Fruit fly (Drosophila melanogaster): ENCODE measurements around the gene CG7202.
A peak's percentile ranks its signal among the peaks of the same experiment; 100 is the strongest.

Gene CG7202

DNA sequence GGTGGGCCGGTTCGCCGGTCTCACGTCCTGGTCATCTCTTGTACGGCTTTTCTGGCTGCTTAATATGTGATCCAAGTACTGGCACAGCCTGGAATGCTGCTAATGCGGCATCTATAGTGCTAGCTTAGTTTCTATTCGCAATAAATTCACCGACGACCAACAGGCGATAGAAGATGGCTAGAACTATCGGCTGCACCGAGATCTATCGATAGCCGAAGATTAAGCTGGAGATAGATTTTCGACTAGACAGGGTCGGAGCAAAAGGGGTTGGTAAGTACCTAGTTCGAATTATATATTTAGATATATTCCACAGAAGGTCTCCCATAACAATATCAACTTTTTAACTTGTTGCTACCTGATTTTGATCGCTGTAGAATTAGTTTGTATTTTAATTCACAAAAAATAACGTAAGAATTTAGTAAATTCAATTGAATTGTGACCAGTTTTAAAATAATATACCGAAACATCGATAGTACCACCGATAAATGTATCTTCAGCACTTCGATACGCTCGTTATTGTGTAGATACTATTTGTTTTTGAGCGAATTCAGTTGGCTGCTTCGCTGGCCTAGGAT lies 14.9 kb upstream of the CG7202 start, which contains the start of the genes Glg1 and M6 (continued):
- TF ChIP-seq CG32767 (GFP tag; IDR thresholded peaks at IDR 0.05) = peak; percentile 76; the same call in 1 of the 2 replicates
- TF ChIP-seq sim (GFP tag; IDR thresholded peaks at IDR 0.05) = no peak
- peak; percentile 49; the same call in 1 of the 2 replicates for TF ChIP-seq CG14014 (GFP tag; IDR thresholded peaks at IDR 0.05)
- peak; percentile 57 for TF ChIP-seq CG17186 (GFP tag; optimal IDR thresholded peaks at IDR 0.05)
- TF ChIP-seq CG6654 (GFP tag; optimal IDR thresholded peaks at IDR 0.05) = no peak
- TF ChIP-seq NK7.1 (GFP tag; optimal IDR thresholded peaks at IDR 0.05) = no peak
- no peak for TF ChIP-seq ap (GFP tag; IDR thresholded peaks at IDR 0.05)
- TF ChIP-seq CG16779 (GFP tag; IDR thresholded peaks at IDR 0.05) = no peak
- TF ChIP-seq CG30020 (tag; optimal IDR thresholded peaks at IDR 0.05) = peak; percentile 75
- peak in 1 of 2 experiments; percentile 30 for TF ChIP-seq tll (GFP tag; optimal IDR thresholded peaks at IDR 0.05)
- no peak for TF ChIP-seq stc (GFP tag; IDR thresholded peaks at IDR 0.05)
- TF ChIP-seq Nf-YB (GFP tag; optimal IDR thresholded peaks at IDR 0.05) = peak; percentile 33
- no peak for TF ChIP-seq Optix (GFP tag; IDR thresholded peaks at IDR 0.05)
- TF ChIP-seq CG13287 (GFP tag; IDR thresholded peaks at IDR 0.05; ENCODE audit: partially characterized antibody) = peak; percentile 93
- TF ChIP-seq tap (tag; optimal IDR thresholded peaks at IDR 0.05) = peak; percentile 18
- peak; percentile 69 for TF ChIP-seq NfI (GFP tag; optimal IDR thresholded peaks at IDR 0.05)
- no peak for TF ChIP-seq jing (GFP tag; optimal IDR thresholded peaks at IDR 0.05)
- TF ChIP-seq mld (GFP tag; IDR thresholded peaks at IDR 0.05; ENCODE audit: partially characterized antibody) = peak; percentile 92
- peak; percentile 74 for TF ChIP-seq Sry-β (GFP tag; optimal IDR thresholded peaks at IDR 0.05)
- TF ChIP-seq CG9215 (GFP tag; IDR thresholded peaks at IDR 0.05) = peak; percentile 66
- peak; percentile 90 for TF ChIP-seq hb (GFP tag; IDR thresholded peaks at IDR 0.05; ENCODE audit: partially characterized antibody)
- no peak for TF ChIP-seq Hmx (GFP tag; optimal IDR thresholded peaks at IDR 0.05)
- peak; percentile 13 for TF ChIP-seq gcm2 (GFP tag; optimal IDR thresholded peaks at IDR 0.05)
- peak; percentile 69 for TF ChIP-seq sob (GFP tag; IDR thresholded peaks at IDR 0.05)
- peak; percentile 35 for TF ChIP-seq Spps (tag; optimal IDR thresholded peaks at IDR 0.05)
- peak; percentile 68 for TF ChIP-seq CG10147 (GFP tag; optimal IDR thresholded peaks at IDR 0.05)
- TF ChIP-seq BtbVII (GFP tag; optimal IDR thresholded peaks at IDR 0.05) = no peak
- peak; percentile 69 for TF ChIP-seq pum (GFP tag; optimal IDR thresholded peaks at IDR 0.05)
- TF ChIP-seq eve (GFP tag; optimal IDR thresholded peaks at IDR 0.05) = no peak
- peak; percentile 60 for TF ChIP-seq jumu (GFP tag; optimal IDR thresholded peaks at IDR 0.05)
- TF ChIP-seq CG30403 (GFP tag; optimal IDR thresholded peaks at IDR 0.05) = peak; percentile 82
- TF ChIP-seq Jarid2 (GFP tag; optimal IDR thresholded peaks at IDR 0.05) = peak; percentile 40
- TF ChIP-seq CG42726 (GFP tag; IDR thresholded peaks at IDR 0.05; ENCODE audit: partially characterized antibody) = peak; percentile 94
- peak in 1 of 3 experiments; percentile 53 for TF ChIP-seq Stat92E (GFP tag; optimal IDR thresholded peaks at IDR 0.05)
- no peak for TF ChIP-seq CG12104 (GFP tag; optimal IDR thresholded peaks at IDR 0.05)
- no peak for TF ChIP-seq Dip2 (GFP tag; IDR thresholded peaks at IDR 0.05)
- peak; percentile 73 for TF ChIP-seq CG8924 (tag; optimal IDR thresholded peaks at IDR 0.05)
- TF ChIP-seq CG8359 (GFP tag; optimal IDR thresholded peaks at IDR 0.05; ENCODE audit: borderline replicate concordance) = no peak
- TF ChIP-seq shn (GFP tag; optimal IDR thresholded peaks at IDR 0.05) = peak; percentile 57
- no peak for TF ChIP-seq pita (GFP tag; optimal IDR thresholded peaks at IDR 0.05)
- TF ChIP-seq jigr1 (GFP tag; IDR thresholded peaks at IDR 0.05) = no peak
- TF ChIP-seq sd (tag; optimal IDR thresholded peaks at IDR 0.05) = peak; percentile 10
- peak; percentile 89 for TF ChIP-seq Dref (GFP tag; IDR thresholded peaks at IDR 0.05)
- TF ChIP-seq ro (GFP tag; IDR thresholded peaks at IDR 0.05) = no peak
- TF ChIP-seq Fer3 (tag; optimal IDR thresholded peaks at IDR 0.05) = peak; percentile 17
- TF ChIP-seq CG18764 (GFP tag; optimal IDR thresholded peaks at IDR 0.05) = peak; percentile 34
- TF ChIP-seq Trl (optimal IDR thresholded peaks at IDR 0.05) = no peak
- TF ChIP-seq Trl (GFP tag; optimal IDR thresholded peaks at IDR 0.05) = peak; percentile 58
- TF ChIP-seq CG2116 (GFP tag; optimal IDR thresholded peaks at IDR 0.05) = peak; percentile 80
- no peak for TF ChIP-seq CG8478 (optimal IDR thresholded peaks at IDR 0.05)
